Worm (Caenorhabditis elegans) whole organism, L2 larva: ENCODE measurements around the gene F15H10.5.
A peak's percentile ranks its signal among the peaks of the same experiment; 100 is the strongest.

Source experiments
- C34F6.9 ChIP-seq: fragments of 150-350 bp; optimal IDR thresholded peaks from 2 replicates; lab custom pipeline; 2014; ENCODE audit warnings: missing biosample characterization, missing genetic modification characterization
- F13H6.1 ChIP-seq: sonication (generic microtip); optimal IDR thresholded peaks from 2 replicates; lab custom pipeline; 2016; ENCODE audit warnings: missing genetic modification characterization, missing compliant biosample characterization
- R02D3.7 ChIP-seq: fragments of 150-350 bp; optimal IDR thresholded peaks from 2 replicates; lab custom pipeline; 2014; ENCODE audit warnings: missing biosample characterization, missing genetic modification characterization
- Y55F3AM.14 ChIP-seq: fragments of 200-800 bp; sonication (Bioruptor generic); optimal IDR thresholded peaks from 2 replicates; lab custom pipeline; 2018; ENCODE audit warnings: mild to moderate bottlenecking, missing genetic modification characterization, missing compliant biosample characterization
- ZK546.5 ChIP-seq: sonication (generic microtip); optimal IDR thresholded peaks from 2 replicates; lab custom pipeline; 2017; ENCODE audit warnings: missing biosample characterization, missing genetic modification characterization
- aly-2 ChIP-seq: fragments of 150-350 bp; optimal IDR thresholded peaks from 2 replicates; lab custom pipeline; 2014; ENCODE audit warnings: missing biosample characterization, missing genetic modification characterization
- ama-1 ChIP-seq: fragments of 150-350 bp; optimal IDR thresholded peaks from 2 replicates; lab custom pipeline; 2018; ENCODE audit warnings: inconsistent platforms
- blmp-1 ChIP-seq: sonication (generic microtip); optimal IDR thresholded peaks from 2 replicates; lab custom pipeline; 2017; ENCODE audit warnings: missing genetic modification characterization, mild to moderate bottlenecking, missing compliant biosample characterization, antibody characterized with exemption, moderate library complexity; ENCODE audit not compliant: insufficient read depth
- ceh-16 ChIP-seq: fragments of 150-350 bp; optimal IDR thresholded peaks from 2 replicates; lab custom pipeline; 2014; ENCODE audit warnings: missing biosample characterization, missing genetic modification characterization
- crh-2 ChIP-seq: sonication (generic microtip); optimal IDR thresholded peaks from 2 replicates; lab custom pipeline; 2017; ENCODE audit warnings: missing biosample characterization, missing genetic modification characterization
- dmd-4 ChIP-seq: sonication (generic microtip); optimal IDR thresholded peaks from 2 replicates; lab custom pipeline; 2017; ENCODE audit warnings: missing biosample characterization, missing genetic modification characterization
- egl-27 ChIP-seq: sonication (generic microtip); optimal IDR thresholded peaks from 3 replicates; lab custom pipeline; 2017; ENCODE audit warnings: missing biosample characterization, missing genetic modification reagents, missing genetic modification characterization
- fos-1 ChIP-seq: fragments of 150-350 bp; optimal IDR thresholded peaks from 2 replicates; lab custom pipeline; 2014; ENCODE audit warnings: missing biosample characterization, missing genetic modification characterization
- gmeb-1 ChIP-seq: fragments of 150-350 bp; optimal IDR thresholded peaks from 2 replicates; lab custom pipeline; 2014; ENCODE audit warnings: missing biosample characterization, missing genetic modification characterization
- lin-11 ChIP-seq: fragments of 150-350 bp; sonication (generic microtip); optimal IDR thresholded peaks from 2 replicates; lab custom pipeline; 2014; ENCODE audit warnings: missing biosample characterization, missing genetic modification characterization, inconsistent platforms, mixed read lengths
- lin-13 ChIP-seq: fragments of 150-350 bp; optimal IDR thresholded peaks from 2 replicates; lab custom pipeline; 2014; ENCODE audit warnings: missing biosample characterization, missing genetic modification reagents, missing genetic modification characterization
- lsy-2 ChIP-seq, 2 experiments: fragments of 150-350 bp in 1 of 2; sonication (generic microtip) in 1 of 2; optimal IDR thresholded peaks; 2 replicates each; lab custom pipeline; 2014 to 2017; ENCODE audit warnings: missing biosample characterization in 2 of 2, missing genetic modification characterization in 2 of 2
- mab-5 ChIP-seq: fragments of 150-350 bp; optimal IDR thresholded peaks from 2 replicates; lab custom pipeline; 2014; ENCODE audit warnings: missing biosample characterization, missing genetic modification characterization
- mbf-1 ChIP-seq: sonication (generic microtip); optimal IDR thresholded peaks from 2 replicates; lab custom pipeline; 2017; ENCODE audit warnings: missing biosample characterization, missing genetic modification characterization
- mdl-1 ChIP-seq, 2 experiments: fragments of 150-350 bp in 1 of 2; sonication (generic microtip) in 1 of 2; optimal IDR thresholded peaks; 2 replicates each; lab custom pipeline; 2017; ENCODE audit warnings: missing biosample characterization in 2 of 2, missing genetic modification characterization in 2 of 2
- nhr-12 ChIP-seq: fragments of 150-350 bp; optimal IDR thresholded peaks from 2 replicates; lab custom pipeline; 2014; ENCODE audit warnings: missing biosample characterization, missing genetic modification characterization
- nhr-129 ChIP-seq: fragments of 150-350 bp; optimal IDR thresholded peaks from 2 replicates; lab custom pipeline; 2014; ENCODE audit warnings: missing biosample characterization, missing genetic modification characterization
- nhr-21 ChIP-seq: fragments of 150-350 bp; optimal IDR thresholded peaks from 2 replicates; lab custom pipeline; 2014; ENCODE audit warnings: missing biosample characterization, missing genetic modification characterization
- nhr-25 ChIP-seq: fragments of 150-350 bp; sonication (generic microtip); optimal IDR thresholded peaks from 3 replicates; lab custom pipeline; 2014; ENCODE audit warnings: missing biosample characterization, missing genetic modification characterization
- nhr-6 ChIP-seq: fragments of 150-350 bp; optimal IDR thresholded peaks from 2 replicates; lab custom pipeline; 2014; ENCODE audit warnings: missing biosample characterization, missing genetic modification characterization
- nhr-77 ChIP-seq: fragments of 150-350 bp; optimal IDR thresholded peaks from 2 replicates; lab custom pipeline; 2014; ENCODE audit warnings: missing biosample characterization, missing genetic modification characterization
- peb-1 ChIP-seq: fragments of 150-350 bp; optimal IDR thresholded peaks from 2 replicates; lab custom pipeline; 2014; ENCODE audit warnings: missing biosample characterization, missing genetic modification characterization
- sem-4 ChIP-seq: fragments of 150-350 bp; optimal IDR thresholded peaks from 2 replicates; lab custom pipeline; 2014; ENCODE audit warnings: missing biosample characterization, missing genetic modification reagents, missing genetic modification characterization
- skn-1 ChIP-seq: sonication (generic microtip); optimal IDR thresholded peaks from 2 replicates; lab custom pipeline; 2017; ENCODE audit warnings: missing biosample characterization, missing genetic modification characterization
- sma-9 ChIP-seq, 2 experiments: fragments of 150-350 bp in 1 of 2; sonication (generic microtip) in 1 of 2; optimal IDR thresholded peaks; 2 replicates each; lab custom pipeline; 2014 to 2016; ENCODE audit warnings: missing genetic modification characterization in 2 of 2, mild to moderate bottlenecking in 1 of 2, missing biosample characterization in 1 of 2, missing compliant biosample characterization in 1 of 2, missing genetic modification reagents in 1 of 2, moderate library complexity in 1 of 2
- snpc-4 ChIP-seq: fragments of 150-350 bp; optimal IDR thresholded peaks from 2 replicates; lab custom pipeline; 2014; ENCODE audit warnings: missing biosample characterization, missing genetic modification characterization
- unc-39 ChIP-seq: fragments of 150-350 bp; optimal IDR thresholded peaks from 2 replicates; lab custom pipeline; 2014; ENCODE audit warnings: missing biosample characterization, missing genetic modification characterization
- unc-62 ChIP-seq: fragments of 150-350 bp; optimal IDR thresholded peaks from 2 replicates; lab custom pipeline; 2014; ENCODE audit warnings: missing biosample characterization, missing genetic modification reagents, missing genetic modification characterization
- zag-1 ChIP-seq: fragments of 150-350 bp; optimal IDR thresholded peaks from 2 replicates; lab custom pipeline; 2014; ENCODE audit warnings: missing biosample characterization, missing genetic modification characterization
- ztf-1 ChIP-seq: fragments of 200-800 bp; sonication (Bioruptor generic); conservative IDR thresholded peaks from 2 replicates; pipeline ENCODE4 v1.3.6; 2022; ENCODE audit warnings: missing genetic modification characterization, missing compliant biosample characterization
- ztf-4 ChIP-seq: fragments of 150-350 bp; optimal IDR thresholded peaks from 2 replicates; lab custom pipeline; 2014; ENCODE audit warnings: missing biosample characterization, missing genetic modification characterization

Gene F15H10.5

DNA sequence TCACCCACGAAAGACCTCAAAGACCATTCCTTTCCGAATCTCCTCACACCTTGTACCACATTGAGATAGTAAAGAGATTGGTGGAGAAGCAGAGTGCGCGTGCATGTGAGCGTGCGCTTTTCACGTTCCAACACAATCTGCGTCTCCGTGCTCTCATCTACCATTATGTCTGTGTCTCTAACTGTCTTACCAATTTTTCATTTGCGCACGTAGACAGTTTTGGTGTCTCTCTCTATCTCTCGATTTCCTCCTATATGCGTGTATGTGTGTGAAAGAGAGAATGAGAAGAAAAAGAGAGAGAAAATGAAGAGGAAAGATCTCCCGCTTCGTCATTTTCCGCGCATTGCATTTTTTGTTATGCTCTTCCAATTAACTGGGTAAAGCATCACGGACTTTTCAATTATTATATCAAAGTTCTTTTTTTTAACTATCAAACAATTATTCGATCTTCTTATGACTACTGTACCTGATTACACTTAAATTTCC is 47.8 kb upstream of the F15H10.5 start (continued):
- TF ChIP-seq aly-2 (tag; lab: Kevin White, UChicago) (no peak), nhr-77 (tag; lab: Kevin White, UChicago) (peak; percentile 70), ztf-1 (GFP tag; lab: Robert Waterston, UW) (no peak), egl-27 (peak; percentile 96), snpc-4 (tag; lab: Kevin White, UChicago) (peak; percentile 74), mab-5 (peak; percentile 89), R02D3.7 (tag; lab: Kevin White, UChicago) (no peak), ceh-16 (tag; lab: Kevin White, UChicago) (no peak), lin-11 (tag; lab: Kevin White, UChicago) (peak; percentile 87), dmd-4 (tag; lab: Kevin White, UChicago) (no peak), sem-4 (tag; lab: Kevin White, UChicago) (peak; percentile 97), sma-9 (GFP tag; optimal IDR thresholded peaks at IDR 0.05; lab: Kevin White, UChicago) (peak; percentile 99), sma-9 (tag; optimal IDR thresholded peaks at IDR 0.05; lab: Kevin White, UChicago) (peak; percentile 56), F13H6.1 (tag; lab: Kevin White, UChicago) (peak; percentile 97), nhr-6 (tag; lab: Kevin White, UChicago) (peak; percentile 96), unc-62 (peak; percentile 61), fos-1 (tag; lab: Kevin White, UChicago) (peak; percentile 94)

DNA sequence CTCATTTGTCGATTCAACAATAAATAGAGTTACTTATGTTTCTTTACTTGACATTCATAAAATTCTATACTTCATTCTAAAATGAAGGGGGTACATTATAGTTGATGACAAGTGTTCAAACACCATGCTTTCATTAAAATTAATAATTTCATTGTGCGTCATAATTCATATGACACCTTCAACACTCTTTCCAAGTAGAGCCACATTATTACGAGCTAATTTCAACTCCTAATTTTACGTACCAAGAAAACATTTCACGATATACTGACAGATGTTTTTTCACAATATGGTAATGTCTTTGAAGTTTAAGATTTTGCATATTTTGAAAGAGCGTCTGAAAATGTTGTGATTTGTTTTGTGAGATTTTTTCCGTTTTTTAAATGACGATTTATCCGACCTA is 46.6 kb upstream of the F15H10.5 start:
- TF ChIP-seq lsy-2 (tag; optimal IDR thresholded peaks at IDR 0.05; lab: Kevin White, UChicago), result peak in 1 of 2 experiments; percentile 57
- TF ChIP-seq mab-5, result no peak
- no peak for TF ChIP-seq lin-11 (tag; lab: Kevin White, UChicago)
- TF ChIP-seq ZK546.5 (tag; lab: Kevin White, UChicago), result no peak
- no peak for TF ChIP-seq peb-1
- TF ChIP-seq unc-39 (tag; lab: Kevin White, UChicago), result no peak
- peak; percentile 29 for TF ChIP-seq nhr-21 (tag; lab: Kevin White, UChicago)
- TF ChIP-seq crh-2, result peak; percentile 13
- peak; percentile 61 for TF ChIP-seq sma-9 (GFP tag; optimal IDR thresholded peaks at IDR 0.05; lab: Kevin White, UChicago)
- TF ChIP-seq sma-9 (tag; optimal IDR thresholded peaks at IDR 0.05; lab: Kevin White, UChicago), result no peak
- TF ChIP-seq fos-1 (tag; lab: Kevin White, UChicago), result no peak
- TF ChIP-seq C34F6.9 (tag; lab: Kevin White, UChicago), result peak; percentile 50
- no peak for TF ChIP-seq skn-1 (tag; lab: Kevin White, UChicago)

DNA sequence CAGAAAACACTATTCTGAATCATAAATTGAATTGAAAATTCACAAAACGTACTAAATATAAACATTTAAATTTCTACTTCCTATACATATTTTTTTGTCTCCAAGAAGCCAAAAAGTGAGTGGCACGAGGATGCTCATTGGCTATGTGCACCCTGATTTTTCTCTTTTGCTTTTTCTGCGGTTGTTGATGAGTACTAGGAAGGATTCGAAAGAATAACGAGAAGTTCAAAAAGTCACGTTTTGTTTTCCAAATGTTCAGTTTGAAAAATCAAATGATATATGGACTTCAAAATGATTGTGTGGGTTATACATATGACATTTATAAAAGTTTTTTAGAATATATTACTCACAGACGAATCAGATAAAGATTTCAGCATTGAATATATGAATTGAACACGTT is 45.9 kb upstream of the F15H10.5 start:
- TF ChIP-seq crh-2 (peak; percentile 19), mdl-1 (tag; optimal IDR thresholded peaks at IDR 0.05; lab: Kevin White, UChicago) (no peak), lsy-2 (tag; optimal IDR thresholded peaks at IDR 0.05; lab: Kevin White, UChicago) (peak in 1 of 2 experiments; percentile 41), C34F6.9 (tag; lab: Kevin White, UChicago) (peak; percentile 50), nhr-25 (peak; percentile 0), nhr-129 (tag; lab: Kevin White, UChicago) (peak; percentile 19), ama-1 (no peak)
- TF ChIP-seq, all 48 proteins: peak for 5

DNA sequence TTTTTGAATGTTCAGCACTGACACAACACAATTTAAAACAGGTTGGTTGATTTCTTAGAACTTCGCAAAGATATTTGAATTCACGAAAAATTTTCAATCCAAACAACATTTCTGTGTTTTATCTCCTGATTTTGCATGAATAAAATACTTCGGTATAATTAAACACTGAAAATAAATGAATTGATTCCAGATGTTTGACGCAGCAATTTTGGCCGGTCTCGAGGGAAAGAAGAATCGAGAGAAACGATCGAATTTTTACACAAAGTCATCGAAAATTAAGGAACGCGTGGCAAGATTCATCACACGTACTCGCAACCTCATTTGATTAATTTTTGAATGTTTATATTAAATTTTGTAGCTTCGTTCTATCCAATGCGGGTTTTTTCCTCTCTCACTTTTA is 45.3 kb upstream of the F15H10.5 start:
- TF ChIP-seq sem-4 (tag; lab: Kevin White, UChicago), result no peak
- no peak for TF ChIP-seq mbf-1 (tag; lab: Kevin White, UChicago)
- TF ChIP-seq lin-13, result no peak
- TF ChIP-seq ceh-16 (tag; lab: Kevin White, UChicago), result no peak
- no peak for TF ChIP-seq nhr-129 (tag; lab: Kevin White, UChicago)
- TF ChIP-seq blmp-1 (tag; lab: Kevin White, UChicago), result no peak
- TF ChIP-seq zag-1 (tag; lab: Kevin White, UChicago), result no peak
- TF ChIP-seq ztf-4, result no peak
- TF ChIP-seq lin-11 (tag; lab: Kevin White, UChicago), result no peak
- TF ChIP-seq gmeb-1 (tag; lab: Kevin White, UChicago), result no peak
- no peak for TF ChIP-seq ztf-1 (GFP tag; lab: Robert Waterston, UW)
- TF ChIP-seq lsy-2 (tag; optimal IDR thresholded peaks at IDR 0.05; lab: Kevin White, UChicago), result no peak
- no peak for TF ChIP-seq F13H6.1 (tag; lab: Kevin White, UChicago)
- no peak for TF ChIP-seq mab-5

DNA sequence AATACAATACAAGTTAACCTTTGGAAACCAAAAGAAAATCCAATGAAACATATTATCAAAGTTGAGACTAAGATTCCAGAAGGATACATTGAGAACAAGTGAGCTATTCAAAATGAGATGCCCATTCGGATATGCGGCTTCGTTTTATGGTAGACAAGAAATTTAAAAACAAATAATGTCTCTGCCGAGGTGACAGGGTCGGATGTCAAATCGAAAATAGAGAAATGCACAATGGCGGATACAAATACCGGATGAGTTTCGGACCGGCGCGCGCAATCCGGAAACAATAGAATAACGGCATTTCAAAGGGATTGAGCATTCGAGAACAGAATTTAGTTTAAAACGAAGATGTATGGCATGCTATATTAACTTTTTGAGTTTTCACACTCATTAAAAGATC is 44.4 kb upstream of the F15H10.5 start, which contains the start of gene F22E12.3:
F22E12.3 (minus strand) TSS at position 101 of the 400 bp plus-strand sequence.
- TF ChIP-seq aly-2 (tag; lab: Kevin White, UChicago), result no peak
- no peak for TF ChIP-seq ceh-16 (tag; lab: Kevin White, UChicago)
- no peak for TF ChIP-seq unc-39 (tag; lab: Kevin White, UChicago)
- TF ChIP-seq nhr-12, result no peak
- TF ChIP-seq unc-62, result no peak
- TF ChIP-seq ZK546.5 (tag; lab: Kevin White, UChicago), result no peak
- no peak for TF ChIP-seq lin-11 (tag; lab: Kevin White, UChicago)
- TF ChIP-seq zag-1 (tag; lab: Kevin White, UChicago), result no peak
- TF ChIP-seq Y55F3AM.14 (GFP tag; lab: Kevin White, UChicago), result no peak
